Worm (Caenorhabditis elegans): Measurements from ENCODE around the gene Y45G5AM.9.
"Not testable (repeated sequence)": the region's sequence is repeated elsewhere in the genome, so short reads cannot be mapped to it uniquely, and the experiment has no call there.

- not testable (repeated sequence) for TF ChIP-seq ztf-11, snpc-4, fos-1 (tag; optimal IDR thresholded peaks at IDR 0.05)
Measured at ce11 chrV:4215856-4216255, 21.4 kb upstream of the Y45G5AM.9 start, which contains the start of gene H43I07.4.

Data from whole organism, L2 larva.